Worm (Caenorhabditis elegans) whole organism, L4 larva: ENCODE data around the gene R74.7.

Source experiments
- ZK546.5 ChIP-seq, 2 experiments: sonication (generic microtip); optimal IDR thresholded peaks; 2 replicates each; lab custom pipeline; 2017; ENCODE audit warnings: missing biosample characterization in 2 of 2, missing genetic modification characterization in 2 of 2
- dmd-9 ChIP-seq: fragments of 200-800 bp; sonication (Bioruptor generic); IDR thresholded peaks from 2 replicates; pipeline ENCODE4 v1.3.6; 2022; ENCODE audit warnings: missing genetic modification reagents, missing genetic modification characterization, missing compliant biosample characterization
- lin-15B ChIP-seq: fragments of 150-350 bp; sonication (generic microtip); optimal IDR thresholded peaks from 3 replicates; lab custom pipeline; 2014; ENCODE audit warnings: missing biosample characterization, missing genetic modification characterization
- nhr-28 ChIP-seq: fragments of 150-350 bp; optimal IDR thresholded peaks from 2 replicates; lab custom pipeline; 2014; ENCODE audit warnings: missing biosample characterization, missing genetic modification characterization
- nhr-76 ChIP-seq: fragments of 150-350 bp; optimal IDR thresholded peaks from 2 replicates; lab custom pipeline; 2014; ENCODE audit warnings: missing biosample characterization, missing genetic modification characterization
- skn-1 ChIP-seq: fragments of 150-350 bp; optimal IDR thresholded peaks from 2 replicates; lab custom pipeline; 2014; ENCODE audit warnings: missing biosample characterization, missing genetic modification characterization
- snpc-4 ChIP-seq: fragments of 150-350 bp; optimal IDR thresholded peaks from 2 replicates; lab custom pipeline; 2014; ENCODE audit warnings: missing biosample characterization, missing genetic modification characterization
- spr-1 ChIP-seq: sonication (generic microtip); optimal IDR thresholded peaks from 2 replicates; lab custom pipeline; 2016; ENCODE audit warnings: mild to moderate bottlenecking, missing genetic modification characterization, missing compliant biosample characterization
- unc-39 ChIP-seq: sonication (generic microtip); optimal IDR thresholded peaks from 2 replicates; lab custom pipeline; 2017; ENCODE audit warnings: missing biosample characterization, missing genetic modification characterization

- TF ChIP-seq skn-1 (tag; lab: Kevin White, UChicago) (no peak), nhr-76 (tag; lab: Kevin White, UChicago) (no peak), dmd-9 (no peak), spr-1 (tag; lab: Kevin White, UChicago) (no peak), unc-39 (tag; lab: Kevin White, UChicago) (no peak), ZK546.5 (tag; optimal IDR thresholded peaks at IDR 0.05; lab: Kevin White, UChicago) (no peak), lin-15B (no peak), nhr-28 (tag; lab: Kevin White, UChicago) (no peak), snpc-4 (tag; lab: Kevin White, UChicago) (no peak)
Observed at ce11 chrIII:4187845-4188244, 16.4 kb upstream of the R74.7 start, which contains the start of gene R74.2.
